Fruit fly (Drosophila melanogaster) whole organism, prepupa: ENCODE measurements around the gene CG43245.

Experiments
- CG10669 ChIP-seq: fragments of 200-800 bp; sonication (Bioruptor generic); optimal IDR thresholded peaks from 3 replicates; lab custom pipeline; 2018; ENCODE audit warnings: missing biosample characterization, mild to moderate bottlenecking, missing genetic modification characterization, moderate library complexity
- CG8319 ChIP-seq: fragments of 200-800 bp; sonication (Bioruptor generic); optimal IDR thresholded peaks from 3 replicates; lab custom pipeline; 2016; ENCODE audit warnings: missing biosample characterization, missing genetic modification characterization
- Ets96B ChIP-seq: fragments of 200-800 bp; optimal IDR thresholded peaks from 2 replicates; lab custom pipeline; 2019; ENCODE audit warnings: missing biosample characterization, mild to moderate bottlenecking, missing genetic modification characterization, moderate library complexity
- Sox14 ChIP-seq: fragments of 200-800 bp; sonication (Bioruptor generic); optimal IDR thresholded peaks from 3 replicates; lab custom pipeline; 2016; ENCODE audit warnings: missing biosample characterization, missing genetic modification characterization
- fd59A ChIP-seq: fragments of 200-800 bp; sonication (Bioruptor generic); optimal IDR thresholded peaks from 2 replicates; lab custom pipeline; 2017; ENCODE audit warnings: missing biosample characterization, mild to moderate bottlenecking, missing genetic modification characterization, missing genetic modification reagents
- ss ChIP-seq, 2 experiments: fragments of 200-800 bp; sonication (Bioruptor generic); optimal IDR thresholded peaks; 2 replicates in 1 of 2; 3 replicates in 1 of 2; lab custom pipeline; 2017 to 2018; ENCODE audit warnings: mild to moderate bottlenecking in 2 of 2, missing biosample characterization in 2 of 2, missing genetic modification characterization in 2 of 2, moderate library complexity in 1 of 2

dm6 chr3L:10733502-10733901 lies 38.2 kb upstream of the CG43245 start:
- no peak for TF ChIP-seq Sox14 (GFP tag; lab: Kevin White, UChicago)
- TF ChIP-seq fd59A (GFP tag; lab: Kevin White, UChicago), result no peak
- TF ChIP-seq ss (GFP tag; optimal IDR thresholded peaks at IDR 0.05; lab: Kevin White, UChicago), result no peak
- no peak for TF ChIP-seq CG10669 (GFP tag; lab: Kevin White, UChicago)
- TF ChIP-seq Ets96B (tag; lab: Kevin White, UChicago), result no peak
- no peak for TF ChIP-seq CG8319 (GFP tag; lab: Kevin White, UChicago)
